Worm (Caenorhabditis elegans) whole organism, mixed stage, embryonic: ENCODE data around the gene C24H11.5.

ENCODE experiments used
- M03D4.4 ChIP-seq: sonication (generic microtip); optimal IDR thresholded peaks from 2 replicates; lab custom pipeline; 2017; ENCODE audit warnings: mild to moderate bottlenecking, missing genetic modification characterization, missing compliant biosample characterization
- bed-3 ChIP-seq: fragments of 200-800 bp; sonication (Bioruptor generic); optimal IDR thresholded peaks from 3 replicates; lab custom pipeline; 2018; ENCODE audit warnings: mild to moderate bottlenecking, missing genetic modification characterization, moderate library complexity, missing compliant biosample characterization
- blmp-1 ChIP-seq: fragments of 150-350 bp; optimal IDR thresholded peaks from 2 replicates; lab custom pipeline; 2014; ENCODE audit warnings: missing biosample characterization, missing genetic modification characterization
- ceh-39 ChIP-seq: fragments of 150-350 bp; optimal IDR thresholded peaks from 2 replicates; lab custom pipeline; 2014; ENCODE audit warnings: missing biosample characterization, missing genetic modification characterization
- ceh-43 ChIP-seq: fragments of 200-800 bp; sonication (Bioruptor generic); optimal IDR thresholded peaks from 2 replicates; lab custom pipeline; 2018; ENCODE audit warnings: mild to moderate bottlenecking, missing genetic modification characterization, moderate library complexity, missing compliant biosample characterization
- ceh-83 ChIP-seq: fragments of 200-800 bp; sonication (Bioruptor generic); optimal IDR thresholded peaks from 2 replicates; lab custom pipeline; 2018; ENCODE audit warnings: mild to moderate bottlenecking, missing genetic modification characterization, missing compliant biosample characterization
- ces-1 ChIP-seq: fragments of 150-350 bp; optimal IDR thresholded peaks from 2 replicates; lab custom pipeline; 2014; ENCODE audit warnings: missing biosample characterization, missing genetic modification reagents, missing genetic modification characterization
- cnd-1 ChIP-seq: fragments of 200-800 bp; sonication (Bioruptor generic); optimal IDR thresholded peaks from 2 replicates; lab custom pipeline; 2018; ENCODE audit warnings: mild to moderate bottlenecking, missing genetic modification characterization, missing compliant biosample characterization
- drap-1 ChIP-seq: fragments of 200-800 bp; sonication (Bioruptor generic); optimal IDR thresholded peaks from 3 replicates; lab custom pipeline; 2018; ENCODE audit warnings: mild to moderate bottlenecking, missing genetic modification characterization, missing compliant biosample characterization
- elt-1 ChIP-seq: sonication (generic microtip); optimal IDR thresholded peaks from 2 replicates; lab custom pipeline; 2017; ENCODE audit warnings: missing genetic modification characterization, mild to moderate bottlenecking, missing compliant biosample characterization, antibody characterized with exemption, moderate library complexity, borderline replicate concordance; ENCODE audit not compliant: insufficient read depth
- elt-3 ChIP-seq: fragments of 150-350 bp; optimal IDR thresholded peaks from 2 replicates; lab custom pipeline; 2014; ENCODE audit warnings: missing biosample characterization, missing genetic modification characterization
- flh-1 ChIP-seq: fragments of 200-800 bp; sonication (Bioruptor generic); optimal IDR thresholded peaks from 2 replicates; lab custom pipeline; 2018; ENCODE audit warnings: mild to moderate bottlenecking, missing genetic modification characterization, moderate library complexity, missing compliant biosample characterization
- ham-2 ChIP-seq: fragments of 200-800 bp; sonication (Bioruptor generic); optimal IDR thresholded peaks from 2 replicates; lab custom pipeline; 2018; ENCODE audit warnings: mild to moderate bottlenecking, missing genetic modification characterization, missing compliant biosample characterization
- hlh-1 ChIP-seq: fragments of 150-350 bp; optimal IDR thresholded peaks from 2 replicates; lab custom pipeline; 2014; ENCODE audit warnings: missing biosample characterization, missing genetic modification reagents, missing genetic modification characterization
- lin-13 ChIP-seq: fragments of 150-350 bp; optimal IDR thresholded peaks from 2 replicates; lab custom pipeline; 2014; ENCODE audit warnings: missing biosample characterization, missing genetic modification characterization
- lin-32 ChIP-seq: fragments of 200-800 bp; sonication (Bioruptor generic); optimal IDR thresholded peaks from 2 replicates; lab custom pipeline; 2018; ENCODE audit warnings: mild to moderate bottlenecking, missing genetic modification characterization, missing compliant biosample characterization
- lsy-2 ChIP-seq: fragments of 150-350 bp; optimal IDR thresholded peaks from 2 replicates; lab custom pipeline; 2014; ENCODE audit warnings: missing biosample characterization, missing genetic modification characterization
- mab-5 ChIP-seq: fragments of 150-350 bp; optimal IDR thresholded peaks from 2 replicates; lab custom pipeline; 2014; ENCODE audit warnings: missing biosample characterization, missing genetic modification characterization
- mep-1 ChIP-seq: fragments of 150-350 bp; optimal IDR thresholded peaks from 2 replicates; lab custom pipeline; 2017; ENCODE audit warnings: missing biosample characterization, missing genetic modification reagents, missing genetic modification characterization, inconsistent platforms
- mls-2 ChIP-seq: sonication (generic microtip); optimal IDR thresholded peaks from 2 replicates; lab custom pipeline; 2016; ENCODE audit warnings: mild to moderate bottlenecking, missing genetic modification characterization, moderate library complexity, missing compliant biosample characterization
- nhr-12 ChIP-seq: fragments of 150-350 bp; optimal IDR thresholded peaks from 2 replicates; lab custom pipeline; 2014; ENCODE audit warnings: missing biosample characterization, missing genetic modification characterization
- nhr-2 ChIP-seq: fragments of 150-350 bp; optimal IDR thresholded peaks from 2 replicates; lab custom pipeline; 2014; ENCODE audit warnings: missing biosample characterization, missing genetic modification characterization
- nhr-237 ChIP-seq: fragments of 150-350 bp; optimal IDR thresholded peaks from 2 replicates; lab custom pipeline; 2014; ENCODE audit warnings: missing biosample characterization, missing genetic modification characterization
- nhr-28 ChIP-seq: fragments of 150-350 bp; optimal IDR thresholded peaks from 2 replicates; lab custom pipeline; 2014; ENCODE audit warnings: missing biosample characterization, missing genetic modification characterization
- nhr-76 ChIP-seq: sonication (generic microtip); optimal IDR thresholded peaks from 2 replicates; lab custom pipeline; 2017; ENCODE audit warnings: missing biosample characterization, missing genetic modification characterization
- pha-4 ChIP-seq: fragments of 150-350 bp; optimal IDR thresholded peaks from 2 replicates; lab custom pipeline; 2018; ENCODE audit warnings: missing biosample characterization, missing genetic modification reagents, missing genetic modification characterization
- sem-2 ChIP-seq: fragments of 200-800 bp; sonication (Bioruptor generic); optimal IDR thresholded peaks from 2 replicates; lab custom pipeline; 2018; ENCODE audit warnings: mild to moderate bottlenecking, missing genetic modification characterization, missing compliant biosample characterization
- snpc-4 ChIP-seq: fragments of 150-350 bp; optimal IDR thresholded peaks from 2 replicates; lab custom pipeline; 2014; ENCODE audit warnings: missing biosample characterization, missing genetic modification characterization
- sptf-1 ChIP-seq: sonication (generic microtip); optimal IDR thresholded peaks from 2 replicates; lab custom pipeline; 2017; ENCODE audit warnings: mild to moderate bottlenecking, missing genetic modification characterization, moderate library complexity, missing compliant biosample characterization
- tbx-8 ChIP-seq: fragments of 200-800 bp; sonication (Bioruptor generic); optimal IDR thresholded peaks from 2 replicates; lab custom pipeline; 2018; ENCODE audit warnings: mild to moderate bottlenecking, missing genetic modification characterization, moderate library complexity, missing compliant biosample characterization
- unc-120 ChIP-seq: sonication (generic microtip); optimal IDR thresholded peaks from 2 replicates; lab custom pipeline; 2017; ENCODE audit warnings: missing genetic modification characterization, missing compliant biosample characterization; ENCODE audit not compliant: poor library complexity, severe bottlenecking
- unc-39 ChIP-seq: fragments of 150-350 bp; optimal IDR thresholded peaks from 2 replicates; lab custom pipeline; 2014; ENCODE audit warnings: missing biosample characterization, missing genetic modification characterization
- unc-62 ChIP-seq: fragments of 150-350 bp; optimal IDR thresholded peaks from 2 replicates; lab custom pipeline; 2014; ENCODE audit warnings: missing biosample characterization, missing genetic modification reagents, missing genetic modification characterization
- zip-8 ChIP-seq: fragments of 150-350 bp; optimal IDR thresholded peaks from 2 replicates; lab custom pipeline; 2014; ENCODE audit warnings: missing biosample characterization, missing genetic modification characterization
- ztf-11 ChIP-seq: fragments of 150-350 bp; optimal IDR thresholded peaks from 2 replicates; lab custom pipeline; 2014; ENCODE audit warnings: missing biosample characterization, missing genetic modification characterization

The C24H11.5 gene

ce11 chrIII:11732943-11733342 lies 47.1 kb upstream of the C24H11.5 start:
- TF ChIP-seq elt-3 (tag; lab: Kevin White, UChicago) (no peak), snpc-4 (no peak), mep-1 (tag; lab: Kevin White, UChicago) (no peak), mls-2 (no peak), ztf-11 (tag; lab: Kevin White, UChicago) (no peak), lin-32 (GFP tag; lab: Kevin White, UChicago) (no peak), unc-120 (tag; lab: Kevin White, UChicago) (no peak), pha-4 (tag; lab: Kevin White, UChicago) (no peak), nhr-76 (tag; lab: Kevin White, UChicago) (no peak), nhr-237 (tag; lab: Kevin White, UChicago) (no peak), blmp-1 (tag; lab: Kevin White, UChicago) (no peak), nhr-28 (tag; lab: Kevin White, UChicago) (no peak), unc-62 (GFP tag; lab: Kevin White, UChicago) (no peak), zip-8 (no peak), tbx-8 (GFP tag; lab: Kevin White, UChicago) (no peak), sptf-1 (tag; lab: Kevin White, UChicago) (no peak), cnd-1 (no peak), nhr-2 (no peak)

- TF ChIP-seq mep-1 (tag; lab: Kevin White, UChicago) = no peak
- no peak for TF ChIP-seq lin-32 (GFP tag; lab: Kevin White, UChicago)
- no peak for TF ChIP-seq drap-1
- TF ChIP-seq nhr-237 (tag; lab: Kevin White, UChicago) = no peak
- no peak for TF ChIP-seq flh-1 (GFP tag; lab: Kevin White, UChicago)
- TF ChIP-seq bed-3 (GFP tag; lab: Kevin White, UChicago) = no peak
- no peak for TF ChIP-seq blmp-1 (tag; lab: Kevin White, UChicago)
- no peak for TF ChIP-seq ztf-11 (tag; lab: Kevin White, UChicago)
Observed at ce11 chrIII:11737527-11737926, 42.5 kb upstream of the C24H11.5 start, which contains the start of gene sup-1. TSS of gene sup-1 (minus strand) at chrIII:11737627.

- TF ChIP-seq sem-2 = no peak
- TF ChIP-seq ces-1 (GFP tag; lab: Kevin White, UChicago) = peak; percentile 31
- TF ChIP-seq tbx-8 (GFP tag; lab: Kevin White, UChicago) = no peak
Observed at ce11 chrIII:11738482-11738881, 41.6 kb upstream of the C24H11.5 start.

- TF ChIP-seq M03D4.4 (tag; lab: Kevin White, UChicago) (no peak), ces-1 (GFP tag; lab: Kevin White, UChicago) (no peak), mep-1 (tag; lab: Kevin White, UChicago) (no peak), nhr-76 (tag; lab: Kevin White, UChicago) (no peak), lin-32 (GFP tag; lab: Kevin White, UChicago) (no peak), ceh-43 (GFP tag; lab: Kevin White, UChicago) (no peak), sptf-1 (tag; lab: Kevin White, UChicago) (no peak), nhr-2 (no peak), elt-1 (tag; lab: Kevin White, UChicago) (no peak), unc-39 (no peak), zip-8 (no peak)
Observed at ce11 chrIII:11740868-11741267, 39.2 kb upstream of the C24H11.5 start.

- no peak for TF ChIP-seq flh-1 (GFP tag; lab: Kevin White, UChicago)
- TF ChIP-seq bed-3 (GFP tag; lab: Kevin White, UChicago) = no peak
- no peak for TF ChIP-seq elt-3 (tag; lab: Kevin White, UChicago)
Observed at ce11 chrIII:11742191-11742590, 37.8 kb upstream of the C24H11.5 start.

ce11 chrIII:11746718-11747117 lies 33.3 kb upstream of the C24H11.5 start, which contains the start of gene mrt-2:
TSS of gene mrt-2 (plus strand) at chrIII:11746766.
- TF ChIP-seq nhr-237 (tag; lab: Kevin White, UChicago) (peak; percentile 34), blmp-1 (tag; lab: Kevin White, UChicago) (no peak), nhr-28 (tag; lab: Kevin White, UChicago) (no peak), cnd-1 (no peak), ceh-39 (tag; lab: Kevin White, UChicago) (no peak), ceh-43 (GFP tag; lab: Kevin White, UChicago) (no peak), snpc-4 (no peak), hlh-1 (tag; lab: Kevin White, UChicago) (peak; percentile 32), unc-62 (GFP tag; lab: Kevin White, UChicago) (no peak), tbx-8 (GFP tag; lab: Kevin White, UChicago) (no peak), mab-5 (tag; lab: Kevin White, UChicago) (no peak), ceh-83 (GFP tag; lab: Kevin White, UChicago) (no peak), lin-13 (no peak), unc-120 (tag; lab: Kevin White, UChicago) (no peak), flh-1 (GFP tag; lab: Kevin White, UChicago) (no peak), ham-2 (GFP tag; lab: Kevin White, UChicago) (no peak), pha-4 (tag; lab: Kevin White, UChicago) (peak; percentile 7), M03D4.4 (tag; lab: Kevin White, UChicago) (no peak), sem-2 (no peak), ces-1 (GFP tag; lab: Kevin White, UChicago) (peak; percentile 53), nhr-12 (tag; lab: Kevin White, UChicago) (no peak), elt-3 (tag; lab: Kevin White, UChicago) (no peak), drap-1 (peak; percentile 2), sptf-1 (tag; lab: Kevin White, UChicago) (peak; percentile 29), lsy-2 (tag; lab: Kevin White, UChicago) (peak; percentile 69), mep-1 (tag; lab: Kevin White, UChicago) (peak; percentile 45), elt-1 (tag; lab: Kevin White, UChicago) (no peak)
